Worm (Caenorhabditis elegans) whole organism, young adult: Measurements from ENCODE around the gene Y108G3AL.2.
A peak's percentile ranks its signal among the peaks of the same experiment; 100 is the strongest.

Experiments used
- B0019.2 ChIP-seq: fragments of 200-800 bp; sonication (Bioruptor generic); conservative IDR thresholded peaks from 2 replicates; pipeline ENCODE4 v1.3.6; 2022; ENCODE audit warnings: missing genetic modification reagents, missing genetic modification characterization, missing compliant biosample characterization
- C06A6.2 ChIP-seq: fragments of 200-800 bp; sonication (Bioruptor generic); conservative IDR thresholded peaks from 2 replicates; pipeline ENCODE4 v1.3.6; 2022; ENCODE audit warnings: missing genetic modification characterization, missing compliant biosample characterization
- D2030.7 ChIP-seq: fragments of 200-800 bp; sonication (Bioruptor generic); IDR thresholded peaks from 2 replicates; pipeline ENCODE4 v1.3.6; 2022; ENCODE audit warnings: missing genetic modification reagents, missing genetic modification characterization, missing compliant biosample characterization
- F23B12.7 ChIP-seq: sonication (generic microtip); optimal IDR thresholded peaks from 2 replicates; lab custom pipeline; 2017; ENCODE audit warnings: missing genetic modification characterization, mild to moderate bottlenecking, missing compliant biosample characterization, antibody characterized with exemption, moderate library complexity; ENCODE audit not compliant: insufficient read depth
- F33H1.4 ChIP-seq: fragments of 200-800 bp; sonication (Bioruptor generic); IDR thresholded peaks from 2 replicates; pipeline ENCODE4 v1.3.6; 2022; ENCODE audit warnings: missing genetic modification reagents, missing genetic modification characterization, missing compliant biosample characterization
- F37B4.10 ChIP-seq: fragments of 200-800 bp; sonication (Bioruptor generic); IDR thresholded peaks from 2 replicates; pipeline ENCODE4 v1.3.6; 2022; ENCODE audit warnings: missing genetic modification characterization, missing compliant biosample characterization
- F39B2.1 ChIP-seq: fragments of 200-800 bp; sonication (Bioruptor generic); IDR thresholded peaks from 2 replicates; pipeline ENCODE4 v1.3.6; 2022; ENCODE audit warnings: missing genetic modification reagents, missing genetic modification characterization, missing compliant biosample characterization
- F49E8.2 ChIP-seq: sonication (generic microtip); optimal IDR thresholded peaks from 3 replicates; lab custom pipeline; 2017; ENCODE audit warnings: missing genetic modification characterization, mild to moderate bottlenecking, missing compliant biosample characterization, antibody characterized with exemption, moderate library complexity; ENCODE audit not compliant: insufficient read depth
- Y53F4B.3 ChIP-seq: fragments of 200-800 bp; sonication (Bioruptor generic); IDR thresholded peaks from 2 replicates; pipeline ENCODE4 v1.3.6; 2022; ENCODE audit warnings: missing genetic modification reagents, missing genetic modification characterization, missing compliant biosample characterization
- Y56A3A.18 ChIP-seq: fragments of 200-800 bp; sonication (Bioruptor generic); IDR thresholded peaks from 2 replicates; pipeline ENCODE4 v1.3.6; 2022; ENCODE audit warnings: missing genetic modification reagents, missing genetic modification characterization, missing compliant biosample characterization
- Y95B8A.8 ChIP-seq: fragments of 200-800 bp; sonication (Bioruptor generic); IDR thresholded peaks from 2 replicates; pipeline ENCODE4 v1.3.6; 2022; ENCODE audit warnings: missing genetic modification reagents, missing genetic modification characterization, missing compliant biosample characterization
- ama-1 ChIP-seq, 3 experiments: fragments of 150-350 bp in 1 of 3; sonication (generic microtip) in 2 of 3; optimal IDR thresholded peaks; 2 replicates each; lab custom pipeline; 2014 to 2018; ENCODE audit warnings: missing biosample characterization in 2 of 3, missing genetic modification characterization in 2 of 3, missing genetic modification reagents in 2 of 3
- aptf-2 ChIP-seq: fragments of 200-800 bp; sonication (Bioruptor generic); conservative IDR thresholded peaks from 2 replicates; pipeline ENCODE4 v1.3.6; 2022; ENCODE audit warnings: missing genetic modification reagents, missing genetic modification characterization, missing compliant biosample characterization
- atf-7 ChIP-seq: sonication (generic microtip); optimal IDR thresholded peaks from 2 replicates; lab custom pipeline; 2017; ENCODE audit warnings: mild to moderate bottlenecking, missing genetic modification characterization, missing compliant biosample characterization
- bed-2 ChIP-seq: fragments of 200-800 bp; sonication (Bioruptor generic); IDR thresholded peaks from 2 replicates; pipeline ENCODE4 v1.3.6; 2022; ENCODE audit warnings: missing genetic modification reagents, missing genetic modification characterization, missing compliant biosample characterization
- ccch-3 ChIP-seq: fragments of 200-800 bp; sonication (Bioruptor generic); optimal IDR thresholded peaks from 2 replicates; lab custom pipeline; 2018; ENCODE audit warnings: mild to moderate bottlenecking, missing genetic modification characterization, missing compliant biosample characterization
- cebp-2 ChIP-seq: fragments of 200-800 bp; sonication (Bioruptor generic); IDR thresholded peaks from 2 replicates; pipeline ENCODE4 v1.3.6; 2022; ENCODE audit warnings: missing genetic modification characterization, missing compliant biosample characterization
- ceh-100 ChIP-seq: fragments of 200-800 bp; sonication (Bioruptor generic); IDR thresholded peaks from 2 replicates; pipeline ENCODE4 v1.3.6; 2022; ENCODE audit warnings: missing genetic modification reagents, missing genetic modification characterization, missing compliant biosample characterization
- ceh-58 ChIP-seq: fragments of 200-800 bp; sonication (Bioruptor generic); IDR thresholded peaks from 2 replicates; pipeline ENCODE4 v1.3.6; 2022; ENCODE audit warnings: missing genetic modification characterization, missing compliant biosample characterization
- ceh-91 ChIP-seq: fragments of 200-800 bp; sonication (Bioruptor generic); IDR thresholded peaks from 2 replicates; pipeline ENCODE4 v1.3.6; 2022; ENCODE audit warnings: missing genetic modification reagents, missing genetic modification characterization, missing compliant biosample characterization
- die-1 ChIP-seq: sonication (generic microtip); optimal IDR thresholded peaks from 2 replicates; lab custom pipeline; 2016; ENCODE audit warnings: missing genotype, mild to moderate bottlenecking, missing genetic modification characterization, missing compliant biosample characterization
- efl-1 ChIP-seq: fragments of 150-350 bp; optimal IDR thresholded peaks from 2 replicates; lab custom pipeline; 2014; ENCODE audit warnings: missing biosample characterization, missing genetic modification reagents, missing genetic modification characterization
- ekl-4 ChIP-seq: fragments of 200-800 bp; sonication (Bioruptor generic); IDR thresholded peaks from 2 replicates; pipeline ENCODE4 v1.3.6; 2022; ENCODE audit warnings: missing genetic modification reagents, missing genetic modification characterization, missing compliant biosample characterization
- ets-4 ChIP-seq: fragments of 200-800 bp; sonication (Bioruptor generic); optimal IDR thresholded peaks from 2 replicates; lab custom pipeline; 2018; ENCODE audit warnings: mild to moderate bottlenecking, missing genetic modification characterization, missing compliant biosample characterization
- gei-17 ChIP-seq: fragments of 200-800 bp; sonication (Bioruptor generic); optimal IDR thresholded peaks from 2 replicates; lab custom pipeline; 2018; ENCODE audit warnings: mild to moderate bottlenecking, missing genetic modification characterization, missing compliant biosample characterization
- hrde-1 ChIP-seq: sonication (generic microtip); optimal IDR thresholded peaks from 2 replicates; lab custom pipeline; 2016; ENCODE audit warnings: missing genetic modification characterization, mild to moderate bottlenecking, missing compliant biosample characterization, moderate library complexity, missing genotype, missing genetic modification reagents, borderline replicate concordance
- let-607 ChIP-seq, 2 experiments: fragments of 200-800 bp in 1 of 2; sonication (Bioruptor generic) in 1 of 2; sonication (generic microtip) in 1 of 2; optimal IDR thresholded peaks; 2 replicates each; lab custom pipeline; 2016 to 2018; ENCODE audit warnings: mild to moderate bottlenecking in 2 of 2, missing compliant biosample characterization in 2 of 2, missing genetic modification characterization in 2 of 2, moderate library complexity in 2 of 2, missing genotype in 1 of 2
- lsl-1 ChIP-seq: fragments of 200-800 bp; sonication (Bioruptor generic); optimal IDR thresholded peaks from 2 replicates; lab custom pipeline; 2018; ENCODE audit warnings: mild to moderate bottlenecking, missing genetic modification characterization, moderate library complexity, missing compliant biosample characterization
- madf-3 ChIP-seq: fragments of 200-800 bp; sonication (Bioruptor generic); IDR thresholded peaks from 2 replicates; pipeline ENCODE4 v1.3.6; 2022; ENCODE audit warnings: missing genetic modification reagents, missing genetic modification characterization, missing compliant biosample characterization
- madf-6 ChIP-seq: fragments of 200-800 bp; sonication (Bioruptor generic); IDR thresholded peaks from 2 replicates; pipeline ENCODE4 v1.3.6; 2022; ENCODE audit warnings: missing genetic modification reagents, missing genetic modification characterization, missing compliant biosample characterization
- madf-8 ChIP-seq: fragments of 200-800 bp; sonication (Bioruptor generic); conservative IDR thresholded peaks from 2 replicates; pipeline ENCODE4 v1.3.6; 2022; ENCODE audit warnings: missing genetic modification reagents, missing genetic modification characterization, missing compliant biosample characterization
- mes-4 ChIP-seq: sonication (generic microtip); optimal IDR thresholded peaks from 2 replicates; lab custom pipeline; 2016; ENCODE audit warnings: missing genotype, missing genetic modification characterization, missing compliant biosample characterization
- mxl-1 ChIP-seq: sonication (generic microtip); optimal IDR thresholded peaks from 2 replicates; lab custom pipeline; 2016; ENCODE audit warnings: missing genetic modification characterization, missing compliant biosample characterization
- nhr-120 ChIP-seq: fragments of 200-800 bp; sonication (Bioruptor generic); IDR thresholded peaks from 2 replicates; pipeline ENCODE4 v1.3.6; 2022; ENCODE audit warnings: missing genetic modification characterization, missing compliant biosample characterization
- nhr-179 ChIP-seq: sonication (generic microtip); optimal IDR thresholded peaks from 2 replicates; lab custom pipeline; 2016; ENCODE audit warnings: mild to moderate bottlenecking, missing genetic modification characterization, missing compliant biosample characterization
- pha-4 ChIP-seq: fragments of 150-350 bp; sonication (generic microtip); optimal IDR thresholded peaks from 2 replicates; lab custom pipeline; 2014; ENCODE audit warnings: missing biosample characterization, missing genetic modification reagents, missing genetic modification characterization
- rcor-1 ChIP-seq: fragments of 200-800 bp; sonication (Bioruptor generic); IDR thresholded peaks from 2 replicates; pipeline ENCODE4 v1.3.6; 2022; ENCODE audit warnings: missing genetic modification reagents, missing genetic modification characterization, missing compliant biosample characterization
- rec-8 ChIP-seq, 2 experiments: sonication (generic microtip); optimal IDR thresholded peaks; 2 replicates each; lab custom pipeline; 2016; ENCODE audit warnings: mild to moderate bottlenecking in 2 of 2, missing genetic modification characterization in 2 of 2, missing genetic modification reagents in 2 of 2, missing genotype in 2 of 2, missing biosample characterization in 1 of 2, missing compliant biosample characterization in 1 of 2, moderate library complexity in 1 of 2
- rpc-1 ChIP-seq, 2 experiments: fragments of 150-350 bp in 1 of 2; sonication (generic microtip) in 1 of 2; optimal IDR thresholded peaks; 2 replicates each; lab custom pipeline; 2014 to 2018; ENCODE audit warnings: missing biosample characterization in 1 of 2, missing genetic modification characterization in 1 of 2, missing genetic modification reagents in 1 of 2, missing genotype in 1 of 2
- snpc-1.1 ChIP-seq: sonication (generic microtip); optimal IDR thresholded peaks from 2 replicates; lab custom pipeline; 2017; ENCODE audit warnings: missing genetic modification characterization, mild to moderate bottlenecking, missing compliant biosample characterization, antibody characterized with exemption, moderate library complexity, missing genotype, missing genetic modification reagents; ENCODE audit not compliant: insufficient read depth
- snpc-1.3 ChIP-seq: sonication (generic microtip); optimal IDR thresholded peaks from 2 replicates; lab custom pipeline; 2017; ENCODE audit warnings: missing genetic modification characterization, mild to moderate bottlenecking, missing compliant biosample characterization, antibody characterized with exemption, moderate library complexity, missing genotype, missing genetic modification reagents; ENCODE audit not compliant: insufficient read depth
- sptf-2 ChIP-seq: fragments of 200-800 bp; sonication (Bioruptor generic); optimal IDR thresholded peaks from 2 replicates; lab custom pipeline; 2018; ENCODE audit warnings: mild to moderate bottlenecking, missing genetic modification characterization, missing compliant biosample characterization
- tbp1 ChIP-seq: fragments of 200-800 bp; sonication (Bioruptor generic); optimal IDR thresholded peaks from 2 replicates; lab custom pipeline; 2018; ENCODE audit warnings: mild to moderate bottlenecking, missing genetic modification characterization, missing compliant biosample characterization
- tbx-9 ChIP-seq: sonication (generic microtip); optimal IDR thresholded peaks from 2 replicates; lab custom pipeline; 2016; ENCODE audit warnings: borderline replicate concordance, missing genetic modification characterization, inconsistent platforms, missing compliant biosample characterization
- zfh-2 ChIP-seq: fragments of 200-800 bp; sonication (Bioruptor generic); conservative IDR thresholded peaks from 2 replicates; pipeline ENCODE4 v1.3.6; 2022; ENCODE audit warnings: missing genetic modification reagents, missing genetic modification characterization, missing compliant biosample characterization
- ztf-28 ChIP-seq: fragments of 200-800 bp; sonication (Bioruptor generic); IDR thresholded peaks from 2 replicates; pipeline ENCODE4 v1.3.6; 2022; ENCODE audit warnings: missing genetic modification reagents, missing genetic modification characterization, missing compliant biosample characterization
- ztf-6 ChIP-seq: fragments of 200-800 bp; sonication (Bioruptor generic); IDR thresholded peaks from 2 replicates; pipeline ENCODE4 v1.3.6; 2022; ENCODE audit warnings: missing genetic modification reagents, missing genetic modification characterization, missing compliant biosample characterization

Gene Y108G3AL.2

ce11 chrV:126610-127009 lies 40.2 kb upstream of the Y108G3AL.2 start, which contains the start of gene W03F9.1:
W03F9.1 (minus strand) TSS chrV:126718.
- TF ChIP-seq tbp1 (GFP tag; lab: Kevin White, UChicago) (peak; percentile 40), Y95B8A.8 (GFP tag; lab: Robert Waterston, UW) (peak; percentile 71; the same call in 1 of the 2 replicates), ceh-91 (GFP tag; lab: Robert Waterston, UW) (0 out of 2 replicates have a peak, but pooled peaks have one; percentile 13), ekl-4 (peak; percentile 56; the same call in 1 of the 2 replicates), ceh-58 (no peak), cebp-2 (GFP tag; lab: Robert Waterston, UW) (no peak), nhr-120 (GFP tag; lab: Robert Waterston, UW) (no peak), rcor-1 (GFP tag; lab: Robert Waterston, UW) (peak; percentile 71), mes-4 (tag; lab: Kevin White, UChicago) (no peak), ama-1 (optimal IDR thresholded peaks at IDR 0.05; lab: Kevin White, UChicago) (no peak), ama-1 (GFP tag; optimal IDR thresholded peaks at IDR 0.05; lab: Kevin White, UChicago) (no peak), ccch-3 (GFP tag; lab: Kevin White, UChicago) (no peak), ets-4 (GFP tag; lab: Kevin White, UChicago) (no peak), D2030.7 (GFP tag; lab: Robert Waterston, UW) (peak; percentile 88), gei-17 (no peak), lsl-1 (GFP tag; lab: Kevin White, UChicago) (peak; percentile 68), Y56A3A.18 (no peak), pha-4 (no peak), aptf-2 (GFP tag; lab: Robert Waterston, UW) (no peak), sptf-2 (GFP tag; lab: Kevin White, UChicago) (no peak), bed-2 (GFP tag; lab: Robert Waterston, UW) (no peak), snpc-1.3 (tag; lab: Kevin White, UChicago) (peak; percentile 80), rec-8 (tag; optimal IDR thresholded peaks at IDR 0.05; lab: Kevin White, UChicago) (no peak), F23B12.7 (tag; lab: Kevin White, UChicago) (peak; percentile 7), F39B2.1 (GFP tag; lab: Robert Waterston, UW) (no peak), let-607 (tag; optimal IDR thresholded peaks at IDR 0.05; lab: Kevin White, UChicago) (peak in 1 of 2 experiments; percentile 57), madf-6 (GFP tag; lab: Robert Waterston, UW) (peak; percentile 66), efl-1 (GFP tag; lab: Kevin White, UChicago) (peak; percentile 42), ztf-28 (no peak), ceh-100 (no peak), F49E8.2 (no peak), B0019.2 (GFP tag; lab: Robert Waterston, UW) (0 out of 2 replicates have a peak, but pooled peaks have one; percentile 18), hrde-1 (tag; lab: Kevin White, UChicago) (no peak), die-1 (tag; lab: Kevin White, UChicago) (no peak), madf-8 (GFP tag; lab: Robert Waterston, UW) (no peak), tbx-9 (tag; lab: Kevin White, UChicago) (no peak), zfh-2 (GFP tag; lab: Robert Waterston, UW) (no peak), ztf-6 (no peak), snpc-1.1 (tag; lab: Kevin White, UChicago) (peak; percentile 30), C06A6.2 (GFP tag; lab: Robert Waterston, UW) (no peak), F37B4.10 (GFP tag; lab: Robert Waterston, UW) (no peak), atf-7 (tag; lab: Kevin White, UChicago) (no peak), F33H1.4 (peak; percentile 50; the same call in 1 of the 2 replicates), rpc-1 (optimal IDR thresholded peaks at IDR 0.05; lab: Kevin White, UChicago) (peak; percentile 41), rpc-1 (tag; optimal IDR thresholded peaks at IDR 0.05; lab: Kevin White, UChicago) (no peak), madf-3 (no peak), Y53F4B.3 (GFP tag; lab: Robert Waterston, UW) (no peak), nhr-179 (tag; lab: Kevin White, UChicago) (no peak), mxl-1 (no peak)
